Worm (Caenorhabditis elegans) whole organism, early embryonic: ENCODE data around the gene gst-9.

ENCODE experiments used
- B0310.2 ChIP-seq: sonication (generic microtip); optimal IDR thresholded peaks from 2 replicates; lab custom pipeline; 2016; ENCODE audit warnings: mild to moderate bottlenecking, missing genetic modification characterization, missing compliant biosample characterization
- F13C5.2 ChIP-seq: sonication (generic microtip); optimal IDR thresholded peaks from 2 replicates; lab custom pipeline; 2017; ENCODE audit warnings: mild to moderate bottlenecking, missing genetic modification characterization, inconsistent platforms, missing compliant biosample characterization
- aly-1 ChIP-seq: sonication (generic microtip); optimal IDR thresholded peaks from 2 replicates; lab custom pipeline; 2016; ENCODE audit warnings: missing genetic modification characterization, missing compliant biosample characterization
- ama-1 ChIP-seq: fragments of 150-350 bp; optimal IDR thresholded peaks from 2 replicates; lab custom pipeline; 2014
- ceh-13 ChIP-seq: fragments of 200-800 bp; sonication (Bioruptor generic); optimal IDR thresholded peaks from 2 replicates; lab custom pipeline; 2018; ENCODE audit warnings: mild to moderate bottlenecking, missing genetic modification characterization, missing compliant biosample characterization
- ceh-36 ChIP-seq: sonication (generic microtip); optimal IDR thresholded peaks from 2 replicates; lab custom pipeline; 2016; ENCODE audit warnings: missing genetic modification characterization, inconsistent platforms, missing compliant biosample characterization
- ets-7 ChIP-seq: sonication (generic microtip); optimal IDR thresholded peaks from 2 replicates; lab custom pipeline; 2016; ENCODE audit warnings: missing genotype, missing genetic modification characterization, missing compliant biosample characterization
- flt-1 ChIP-seq: fragments of 200-800 bp; sonication (Bioruptor generic); IDR thresholded peaks from 2 replicates; pipeline ENCODE4 v1.3.6; 2022; ENCODE audit warnings: missing genetic modification characterization, missing compliant biosample characterization
- hmbx-1 ChIP-seq: sonication (generic microtip); optimal IDR thresholded peaks from 2 replicates; lab custom pipeline; 2016; ENCODE audit warnings: mild to moderate bottlenecking, missing genetic modification characterization, missing compliant biosample characterization
- hmg-4 ChIP-seq: fragments of 200-800 bp; sonication (Bioruptor generic); optimal IDR thresholded peaks from 2 replicates; lab custom pipeline; 2018; ENCODE audit warnings: mild to moderate bottlenecking, missing genetic modification characterization, missing compliant biosample characterization
- hnd-1 ChIP-seq: sonication (generic microtip); optimal IDR thresholded peaks from 2 replicates; lab custom pipeline; 2016; ENCODE audit warnings: missing genetic modification characterization, missing compliant biosample characterization
- pes-1 ChIP-seq: fragments of 200-800 bp; sonication (Bioruptor generic); IDR thresholded peaks from 2 replicates; pipeline ENCODE4 v1.3.6; 2022; ENCODE audit warnings: missing genetic modification reagents, missing genetic modification characterization, missing compliant biosample characterization
- scrt-1 ChIP-seq: fragments of 200-800 bp; sonication (Bioruptor generic); IDR thresholded peaks from 2 replicates; pipeline ENCODE4 v1.3.6; 2022; ENCODE audit warnings: missing genetic modification characterization, missing compliant biosample characterization
- sea-1 ChIP-seq: fragments of 200-800 bp; sonication (Bioruptor generic); conservative IDR thresholded peaks from 2 replicates; pipeline ENCODE4 v1.3.6; 2022; ENCODE audit warnings: missing genetic modification characterization, missing compliant biosample characterization
- tbx-11 ChIP-seq: fragments of 200-800 bp; sonication (Bioruptor generic); IDR thresholded peaks from 2 replicates; pipeline ENCODE4 v1.3.6; 2022; ENCODE audit warnings: missing genetic modification characterization, missing compliant biosample characterization
- tbx-37 ChIP-seq: fragments of 200-800 bp; sonication (Bioruptor generic); conservative IDR thresholded peaks from 2 replicates; pipeline ENCODE4 v1.3.6; 2022; ENCODE audit warnings: missing genetic modification reagents, missing genetic modification characterization, missing compliant biosample characterization
- tra-4 ChIP-seq: sonication (generic microtip); optimal IDR thresholded peaks from 2 replicates; lab custom pipeline; 2017; ENCODE audit warnings: missing genetic modification characterization, missing compliant biosample characterization

The gst-9 gene

ce11 chrII:4882498-4882897 is 8.9 kb upstream of the gst-9 start:
- TF ChIP-seq pes-1 (no peak), tra-4 (tag; lab: Kevin White, UChicago) (no peak), ceh-36 (tag; lab: Kevin White, UChicago) (no peak), flt-1 (GFP tag; lab: Robert Waterston, UW) (no peak), sea-1 (GFP tag; lab: Robert Waterston, UW) (no peak), ama-1 (lab: Kevin White, UChicago) (no peak), hnd-1 (tag; lab: Kevin White, UChicago) (no peak), hmg-4 (GFP tag; lab: Kevin White, UChicago) (no peak), aly-1 (tag; lab: Kevin White, UChicago) (no peak), scrt-1 (GFP tag; lab: Robert Waterston, UW) (no peak), tbx-37 (GFP tag; lab: Robert Waterston, UW) (no peak), ets-7 (tag; lab: Kevin White, UChicago) (no peak), tbx-11 (GFP tag; lab: Robert Waterston, UW) (no peak)

ce11 chrII:4883412-4883811 is 8.0 kb upstream of the gst-9 start, which contains the start of gene gst-8:
TSS of gene gst-8 (plus strand) at chrII:4883712.
- TF ChIP-seq sea-1 (GFP tag; lab: Robert Waterston, UW) (no peak), hmbx-1 (tag; lab: Kevin White, UChicago) (no peak), B0310.2 (no peak), tbx-11 (GFP tag; lab: Robert Waterston, UW) (no peak), scrt-1 (GFP tag; lab: Robert Waterston, UW) (no peak), ceh-13 (no peak), tbx-37 (GFP tag; lab: Robert Waterston, UW) (no peak), pes-1 (no peak), ceh-36 (tag; lab: Kevin White, UChicago) (no peak), tra-4 (tag; lab: Kevin White, UChicago) (no peak), flt-1 (GFP tag; lab: Robert Waterston, UW) (no peak), hmg-4 (GFP tag; lab: Kevin White, UChicago) (no peak), hnd-1 (tag; lab: Kevin White, UChicago) (no peak), ama-1 (lab: Kevin White, UChicago) (no peak), F13C5.2 (tag; lab: Kevin White, UChicago) (no peak), ets-7 (tag; lab: Kevin White, UChicago) (no peak), aly-1 (tag; lab: Kevin White, UChicago) (no peak)

- no peak for TF ChIP-seq hmbx-1 (tag; lab: Kevin White, UChicago)
- TF ChIP-seq F13C5.2 (tag; lab: Kevin White, UChicago) = no peak
- TF ChIP-seq ceh-13 = no peak
- TF ChIP-seq hnd-1 (tag; lab: Kevin White, UChicago) = no peak
- TF ChIP-seq scrt-1 (GFP tag; lab: Robert Waterston, UW) = no peak
- TF ChIP-seq B0310.2 = no peak
- no peak for TF ChIP-seq ceh-36 (tag; lab: Kevin White, UChicago)
- no peak for TF ChIP-seq hmg-4 (GFP tag; lab: Kevin White, UChicago)
- no peak for TF ChIP-seq sea-1 (GFP tag; lab: Robert Waterston, UW)
Measured at ce11 chrII:4884403-4884802, 7.0 kb upstream of the gst-9 start.

ce11 chrII:4885976-4886375 is 5.4 kb upstream of the gst-9 start, which contains the start of gene R05F9.7:
TSS of gene R05F9.7 (plus strand) at chrII:4886276.
- no peak for TF ChIP-seq tbx-37 (GFP tag; lab: Robert Waterston, UW)
- no peak for TF ChIP-seq hmbx-1 (tag; lab: Kevin White, UChicago)
- TF ChIP-seq aly-1 (tag; lab: Kevin White, UChicago) = no peak
- no peak for TF ChIP-seq F13C5.2 (tag; lab: Kevin White, UChicago)
- TF ChIP-seq ama-1 (lab: Kevin White, UChicago) = no peak
- TF ChIP-seq tra-4 (tag; lab: Kevin White, UChicago) = no peak
- TF ChIP-seq scrt-1 (GFP tag; lab: Robert Waterston, UW) = no peak
- TF ChIP-seq sea-1 (GFP tag; lab: Robert Waterston, UW) = no peak
- no peak for TF ChIP-seq ets-7 (tag; lab: Kevin White, UChicago)
- TF ChIP-seq flt-1 (GFP tag; lab: Robert Waterston, UW) = no peak
- no peak for TF ChIP-seq ceh-36 (tag; lab: Kevin White, UChicago)
- no peak for TF ChIP-seq hmg-4 (GFP tag; lab: Kevin White, UChicago)
- TF ChIP-seq pes-1 = no peak
- no peak for TF ChIP-seq hnd-1 (tag; lab: Kevin White, UChicago)
- no peak for TF ChIP-seq tbx-11 (GFP tag; lab: Robert Waterston, UW)

ce11 chrII:4888527-4889487 is 2.6 kb upstream of the gst-9 start, which contains the start of gene pgm-1:
TSS of gene pgm-1 (plus strand) at chrII:4889437.
- TF ChIP-seq scrt-1 (GFP tag; lab: Robert Waterston, UW) (no peak), hmg-4 (GFP tag; lab: Kevin White, UChicago) (no peak)

- TF ChIP-seq ceh-36 (tag; lab: Kevin White, UChicago) (no peak), F13C5.2 (tag; lab: Kevin White, UChicago) (no peak), sea-1 (GFP tag; lab: Robert Waterston, UW) (no peak), B0310.2 (no peak), pes-1 (no peak), ceh-13 (no peak), ama-1 (lab: Kevin White, UChicago) (no peak), tra-4 (tag; lab: Kevin White, UChicago) (no peak), hmg-4 (GFP tag; lab: Kevin White, UChicago) (no peak), hmbx-1 (tag; lab: Kevin White, UChicago) (no peak)
Measured at ce11 chrII:4892594-4892993, 1.2 kb downstream of the gst-9 start, which contains the start of gene msp-33. TSS of gene msp-33 (minus strand) at chrII:4892694.
